Worm (Caenorhabditis elegans): ENCODE results near the gene csa-1.

- TF ChIP-seq mls-2 (tag; optimal IDR thresholded peaks at IDR 0.05) (no peak), elt-1 (tag; optimal IDR thresholded peaks at IDR 0.05; ENCODE audit: borderline replicate concordance, insufficient read depth) (no peak), nhr-237 (tag; optimal IDR thresholded peaks at IDR 0.05) (no peak), sptf-1 (tag; optimal IDR thresholded peaks at IDR 0.05) (no peak), mep-1 (tag; optimal IDR thresholded peaks at IDR 0.05) (no peak), M03D4.4 (tag; optimal IDR thresholded peaks at IDR 0.05) (no peak), snpc-4 (tag; optimal IDR thresholded peaks at IDR 0.05) (no peak), pha-4 (tag; optimal IDR thresholded peaks at IDR 0.05) (no peak), elt-3 (tag; optimal IDR thresholded peaks at IDR 0.05) (no peak), ces-1 (GFP tag; optimal IDR thresholded peaks at IDR 0.05) (no peak), sem-2 (GFP tag; optimal IDR thresholded peaks at IDR 0.05) (no peak), bed-3 (GFP tag; optimal IDR thresholded peaks at IDR 0.05) (no peak), nhr-12 (tag; optimal IDR thresholded peaks at IDR 0.05) (no peak), ztf-11 (tag; optimal IDR thresholded peaks at IDR 0.05) (no peak)
Measured at ce11 chrII:9282065-9282464, 37.5 kb downstream of the csa-1 start.
